Fruit fly (Drosophila melanogaster) whole organism, wandering third instar larva: ENCODE data around the gene Ass.

Experiments
- CG9705 ChIP-seq: fragments of 200-800 bp; sonication (Bioruptor generic); optimal IDR thresholded peaks from 2 replicates; lab custom pipeline; 2018; ENCODE audit warnings: missing biosample characterization, mild to moderate bottlenecking, missing genetic modification characterization
- CrebA ChIP-seq: fragments of 200-800 bp; sonication (Bioruptor generic); optimal IDR thresholded peaks from 2 replicates; lab custom pipeline; 2016; ENCODE audit warnings: missing biosample characterization, mild to moderate bottlenecking, missing genetic modification characterization, borderline replicate concordance
- Dfd ChIP-seq: fragments of >200 bp; optimal IDR thresholded peaks from 2 replicates; lab custom pipeline; 2017; ENCODE audit warnings: missing biosample characterization, missing genetic modification characterization
- Dif ChIP-seq: fragments of 200-275, 200-300 bp; sonication (Bioruptor generic); optimal IDR thresholded peaks from 2 replicates; lab custom pipeline; 2018; ENCODE audit warnings: missing biosample characterization, missing genetic modification characterization; ENCODE audit not compliant: partially characterized antibody
- GATAd ChIP-seq: sonication (Bioruptor generic); optimal IDR thresholded peaks from 2 replicates; lab custom pipeline; 2016; ENCODE audit warnings: missing biosample characterization, missing genetic modification characterization
- HLH106 ChIP-seq: fragments of 200-800 bp; optimal IDR thresholded peaks from 3 replicates; lab custom pipeline; 2019; ENCODE audit warnings: missing biosample characterization, mild to moderate bottlenecking, missing genetic modification characterization, moderate library complexity
- Hnf4 ChIP-seq: fragments of 200-800 bp; sonication (Bioruptor generic); optimal IDR thresholded peaks from 2 replicates; lab custom pipeline; 2016; ENCODE audit warnings: missing biosample characterization, mild to moderate bottlenecking, missing genetic modification characterization
- Jra ChIP-seq: sonication (Bioruptor generic); optimal IDR thresholded peaks from 2 replicates; lab custom pipeline; 2016; ENCODE audit warnings: missing biosample characterization, missing genetic modification characterization
- Mio ChIP-seq: sonication (Bioruptor generic); optimal IDR thresholded peaks from 2 replicates; lab custom pipeline; 2016; ENCODE audit warnings: missing biosample characterization, missing genetic modification characterization
- Myc ChIP-seq: fragments of >200 bp; optimal IDR thresholded peaks from 2 replicates; lab custom pipeline; 2017
- N ChIP-seq: fragments of >200 bp; optimal IDR thresholded peaks from 2 replicates; lab custom pipeline; 2018; ENCODE audit warnings: missing biosample characterization, missing external identifiers, missing genetic modification characterization
- OdsH ChIP-seq: fragments of 200-800 bp; sonication (Bioruptor generic); optimal IDR thresholded peaks from 2 replicates; lab custom pipeline; 2016; ENCODE audit warnings: missing biosample characterization, mild to moderate bottlenecking, missing genetic modification characterization
- Sp1 ChIP-seq: fragments of 200-800 bp; sonication (Bioruptor generic); optimal IDR thresholded peaks from 3 replicates; lab custom pipeline; 2019; ENCODE audit warnings: missing biosample characterization, mild to moderate bottlenecking, missing genetic modification characterization, moderate library complexity
- Vsx2 ChIP-seq: fragments of 200-300, 225-300 bp; sonication (Bioruptor generic); optimal IDR thresholded peaks from 2 replicates; lab custom pipeline; 2018; ENCODE audit warnings: missing biosample characterization, missing genetic modification characterization; ENCODE audit not compliant: partially characterized antibody
- brk ChIP-seq: fragments of 200-800 bp; sonication (Bioruptor generic); optimal IDR thresholded peaks from 2 replicates; lab custom pipeline; 2016; ENCODE audit warnings: missing biosample characterization, mild to moderate bottlenecking, missing genetic modification characterization
- dl ChIP-seq, 2 experiments: fragments of 175-275, 200-275 bp in 1 of 2; fragments of 200-275 bp in 1 of 2; sonication (Bioruptor generic); optimal IDR thresholded peaks; lab custom pipeline; 2018; ENCODE audit warnings: mild to moderate bottlenecking in 2 of 2, missing biosample characterization in 2 of 2, missing genetic modification characterization in 2 of 2, moderate library complexity in 2 of 2; ENCODE audit not compliant: partially characterized antibody in 2 of 2, insufficient read depth in 1 of 2
- dmrt93B ChIP-seq: fragments of 200-800 bp; sonication (Bioruptor generic); optimal IDR thresholded peaks from 2 replicates; lab custom pipeline; 2018; ENCODE audit warnings: missing biosample characterization, mild to moderate bottlenecking, missing genetic modification characterization
- dsf ChIP-seq: sonication (Bioruptor generic); optimal IDR thresholded peaks from 2 replicates; lab custom pipeline; 2016; ENCODE audit warnings: missing biosample characterization, missing genetic modification characterization, borderline replicate concordance
- ey ChIP-seq: fragments of 200-800 bp; sonication (Bioruptor generic); optimal IDR thresholded peaks from 2 replicates; lab custom pipeline; 2016; ENCODE audit warnings: missing biosample characterization, missing genetic modification characterization
- foxo ChIP-seq, 2 experiments: fragments of 200-800 bp; sonication (Bioruptor generic); optimal IDR thresholded peaks; 2 replicates in 1 of 2; 3 replicates in 1 of 2; lab custom pipeline; 2016 to 2017; ENCODE audit warnings: missing biosample characterization in 2 of 2, missing genetic modification characterization in 2 of 2
- fru ChIP-seq: fragments of 200-800 bp; sonication (Bioruptor generic); optimal IDR thresholded peaks from 3 replicates; lab custom pipeline; 2016; ENCODE audit warnings: missing biosample characterization, mild to moderate bottlenecking, missing genetic modification characterization
- h ChIP-seq: fragments of 200-800 bp; sonication (Bioruptor generic); optimal IDR thresholded peaks from 3 replicates; lab custom pipeline; 2016; ENCODE audit warnings: missing biosample characterization, mild to moderate bottlenecking, missing genetic modification characterization
- jim ChIP-seq: fragments of 175-275, 200-325 bp; sonication (Bioruptor generic); optimal IDR thresholded peaks from 2 replicates; lab custom pipeline; 2016; ENCODE audit warnings: missing biosample characterization, mild to moderate bottlenecking, missing genetic modification characterization
- lola ChIP-seq: fragments of >200 bp; optimal IDR thresholded peaks from 2 replicates; lab custom pipeline; 2017; ENCODE audit warnings: missing biosample characterization, missing genetic modification characterization
- psq ChIP-seq: fragments of 200-800 bp; sonication (Bioruptor generic); optimal IDR thresholded peaks from 3 replicates; lab custom pipeline; 2017; ENCODE audit warnings: missing biosample characterization, mild to moderate bottlenecking, missing genetic modification characterization, moderate library complexity
- rgr ChIP-seq: fragments of 200-800 bp; sonication (Bioruptor generic); optimal IDR thresholded peaks from 3 replicates; lab custom pipeline; 2016; ENCODE audit warnings: missing biosample characterization, mild to moderate bottlenecking, missing genetic modification characterization
- sv ChIP-seq: fragments of 200-800 bp; sonication (Bioruptor generic); optimal IDR thresholded peaks from 3 replicates; lab custom pipeline; 2016; ENCODE audit warnings: missing biosample characterization, missing genetic modification characterization
- tai ChIP-seq: sonication (Bioruptor generic); optimal IDR thresholded peaks from 2 replicates; lab custom pipeline; 2016; ENCODE audit warnings: missing biosample characterization, missing genetic modification characterization
- woc ChIP-seq: sonication (Bioruptor generic); optimal IDR thresholded peaks from 2 replicates; lab custom pipeline; 2016; ENCODE audit warnings: missing biosample characterization, mild to moderate bottlenecking, missing genetic modification characterization

Gene Ass

DNA sequence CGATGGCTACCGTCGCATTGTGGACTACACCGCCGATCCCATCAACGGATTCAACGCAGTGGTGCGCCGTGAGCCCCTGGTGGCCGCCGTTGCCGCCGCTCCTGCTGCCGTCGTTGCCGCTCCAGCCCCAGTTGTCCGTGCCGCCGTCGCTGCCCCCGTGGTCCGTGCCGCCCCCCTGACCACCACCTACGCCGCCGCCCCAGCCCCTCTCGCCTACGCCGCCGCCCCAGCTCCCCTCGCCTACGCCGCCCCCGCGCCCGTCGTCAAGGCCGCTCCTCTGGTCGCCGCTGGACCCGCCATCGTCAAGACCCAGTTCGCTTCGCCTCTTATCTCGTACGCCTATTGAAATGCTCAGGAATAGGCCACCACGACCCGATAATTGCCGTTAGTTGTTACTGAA, 43.0 kb upstream of the Ass start:
- TF ChIP-seq Dif (GFP tag; lab: Kevin White, UChicago) (no peak), Dfd (GFP tag; lab: Kevin White, UChicago) (peak; percentile 85)

dm6 chr3R:6686428-6686827, 42.2 kb upstream of the Ass start, which contains the start of gene Ccp84Ag:
TSS of gene Ccp84Ag (plus strand) at chr3R:6686728.
- TF ChIP-seq dl (GFP tag; optimal IDR thresholded peaks at IDR 0.05; lab: Kevin White, UChicago; ENCODE audit: insufficient read depth in 1 of 2, partially characterized antibody in 2 of 2) (no peak), lola (no peak), dmrt93B (GFP tag; lab: Kevin White, UChicago) (no peak), h (GFP tag; lab: Kevin White, UChicago) (no peak), brk (GFP tag; lab: Kevin White, UChicago) (no peak), dsf (GFP tag; lab: Kevin White, UChicago) (no peak), ey (no peak), CG9705 (no peak), Dfd (GFP tag; lab: Kevin White, UChicago) (no peak), jim (GFP tag; lab: Kevin White, UChicago) (no peak), psq (GFP tag; lab: Kevin White, UChicago) (no peak), CrebA (GFP tag; lab: Kevin White, UChicago) (no peak), OdsH (GFP tag; lab: Kevin White, UChicago) (no peak), woc (GFP tag; lab: Kevin White, UChicago) (no peak)

DNA sequence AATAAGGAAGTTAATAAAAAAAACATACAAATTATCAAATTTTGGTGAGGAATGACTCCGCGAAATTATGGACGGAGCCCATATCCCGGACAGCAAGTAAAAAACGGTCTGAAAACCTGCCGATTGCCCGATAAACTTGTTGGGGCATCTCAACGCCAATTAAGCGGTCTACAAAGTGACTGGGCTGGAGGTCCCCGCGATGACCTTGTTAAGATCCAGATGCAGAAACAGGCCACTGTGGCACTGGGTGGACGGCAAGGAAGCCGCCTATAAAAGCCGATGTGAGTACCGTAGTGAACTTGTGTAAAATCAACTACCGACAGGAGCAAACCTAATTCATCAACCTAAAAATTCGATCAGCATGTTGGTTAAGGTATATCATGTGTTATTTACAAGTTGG, 39.9 kb upstream of the Ass start, which contains the start of gene Edg84A:
TSS of gene Edg84A (plus strand) at position 301 of the 400 bp plus-strand sequence.
- no peak for TF ChIP-seq jim (GFP tag; lab: Kevin White, UChicago)
- TF ChIP-seq rgr, result no peak
- TF ChIP-seq GATAd (GFP tag; lab: Kevin White, UChicago), result no peak
- TF ChIP-seq fru, result no peak
- TF ChIP-seq OdsH (GFP tag; lab: Kevin White, UChicago), result no peak
- TF ChIP-seq HLH106 (tag; lab: Kevin White, UChicago), result no peak
- TF ChIP-seq N, result no peak
- TF ChIP-seq Sp1 (GFP tag; lab: Kevin White, UChicago), result no peak

DNA sequence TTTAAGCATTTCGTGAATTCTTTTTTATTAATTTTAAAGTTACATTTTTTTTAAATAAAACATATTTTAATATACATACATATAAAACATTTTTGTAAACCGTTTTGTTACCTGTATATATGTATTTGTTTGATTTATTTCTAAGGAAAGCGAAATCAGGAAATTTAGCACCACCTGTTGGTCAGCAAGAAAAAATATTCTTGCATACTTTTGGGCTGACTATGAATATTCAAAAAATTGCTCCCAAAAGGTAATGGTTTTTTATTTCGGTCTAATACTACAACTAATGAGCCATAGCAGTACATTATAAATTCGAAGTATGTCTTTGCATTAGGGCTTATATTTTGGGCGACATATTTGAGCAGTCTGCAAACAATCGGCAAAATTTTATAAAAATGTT, 39.4 kb upstream of the Ass start:
- TF ChIP-seq psq (GFP tag; lab: Kevin White, UChicago), result no peak
- TF ChIP-seq Myc (lab: Kevin White, UChicago), result peak; percentile 15

dm6 chr3R:6683135-6683534, 38.9 kb upstream of the Ass start:
- TF ChIP-seq CrebA (GFP tag; lab: Kevin White, UChicago) (no peak), Mio (GFP tag; lab: Kevin White, UChicago) (no peak), tai (GFP tag; lab: Kevin White, UChicago) (no peak)

DNA sequence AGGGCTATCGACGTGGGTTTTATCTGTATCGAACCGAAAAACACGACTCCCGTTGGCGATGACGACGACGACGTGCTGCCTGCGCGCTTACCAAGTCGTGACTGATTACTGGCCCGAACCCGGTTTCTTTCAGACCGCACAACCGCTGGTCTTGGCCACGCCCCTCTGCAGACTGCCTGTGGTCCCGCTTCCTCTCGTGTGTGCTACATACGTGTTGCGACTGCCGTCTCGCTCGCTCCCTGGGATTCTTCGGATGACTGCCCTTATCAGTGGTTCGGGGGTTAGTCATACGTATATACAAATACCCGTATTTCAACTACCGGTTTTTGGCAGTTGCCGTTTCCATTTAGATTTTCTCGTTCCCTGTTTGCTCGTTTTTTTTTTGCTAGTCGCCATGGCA, 34.2 kb upstream of the Ass start, which contains the start of gene lab:
TSS of gene lab (minus strand) at position 111 of the 400 bp plus-strand sequence.
- TF ChIP-seq Dif (GFP tag; lab: Kevin White, UChicago) (peak; percentile 84), Myc (lab: Kevin White, UChicago) (no peak), dsf (GFP tag; lab: Kevin White, UChicago) (no peak), GATAd (GFP tag; lab: Kevin White, UChicago) (peak; percentile 73), Hnf4 (GFP tag; lab: Kevin White, UChicago) (no peak), Vsx2 (peak; percentile 78), Jra (GFP tag; lab: Kevin White, UChicago) (peak; percentile 61), woc (GFP tag; lab: Kevin White, UChicago) (no peak), dl (GFP tag; optimal IDR thresholded peaks at IDR 0.05; lab: Kevin White, UChicago; ENCODE audit: insufficient read depth in 1 of 2, partially characterized antibody in 2 of 2) (peak; percentile 44 to 52)

- TF ChIP-seq Sp1 (GFP tag; lab: Kevin White, UChicago) (no peak), sv (no peak), foxo (GFP tag; optimal IDR thresholded peaks at IDR 0.05; lab: Kevin White, UChicago) (no peak), ey (peak; percentile 29), HLH106 (tag; lab: Kevin White, UChicago) (peak; percentile 42), dl (GFP tag; optimal IDR thresholded peaks at IDR 0.05; lab: Kevin White, UChicago; ENCODE audit: insufficient read depth in 1 of 2, partially characterized antibody in 2 of 2) (no peak), h (GFP tag; lab: Kevin White, UChicago) (peak; percentile 48), fru (peak; percentile 32)
Measured at dm6 chr3R:6674548-6674947, 30.3 kb upstream of the Ass start.
